Worm (Caenorhabditis elegans) whole organism, L1 larva: ENCODE data around the gene nhr-79.
A peak's percentile ranks its signal among the peaks of the same experiment; 100 is the strongest.

Source experiments
- C16A3.4 ChIP-seq: fragments of 150-350 bp; optimal IDR thresholded peaks from 2 replicates; lab custom pipeline; 2014; ENCODE audit warnings: missing biosample characterization, missing genetic modification characterization
- C34B4.2 ChIP-seq: sonication (generic microtip); optimal IDR thresholded peaks from 2 replicates; lab custom pipeline; 2017; ENCODE audit warnings: mild to moderate bottlenecking, missing genetic modification characterization, missing compliant biosample characterization
- Y116A8C.19 ChIP-seq: sonication (generic microtip); optimal IDR thresholded peaks from 2 replicates; lab custom pipeline; 2016; ENCODE audit warnings: missing compliant biosample characterization, missing genetic modification characterization, borderline replicate concordance
- aly-2 ChIP-seq: fragments of 150-350 bp; optimal IDR thresholded peaks from 2 replicates; lab custom pipeline; 2014; ENCODE audit warnings: missing biosample characterization, missing genetic modification characterization
- ceh-82 ChIP-seq, 3 experiments: fragments of 150-350 bp in 1 of 3; sonication (generic microtip) in 2 of 3; optimal IDR thresholded peaks; 2 replicates each; lab custom pipeline; 2014 to 2017; ENCODE audit warnings: missing biosample characterization in 3 of 3, missing genetic modification characterization in 3 of 3
- ceh-90 ChIP-seq: sonication (generic microtip); optimal IDR thresholded peaks from 2 replicates; lab custom pipeline; 2016; ENCODE audit warnings: missing genetic modification characterization, missing compliant biosample characterization
- dsc-1 ChIP-seq: sonication (generic microtip); optimal IDR thresholded peaks from 2 replicates; lab custom pipeline; 2016; ENCODE audit warnings: mild to moderate bottlenecking, missing genetic modification characterization, missing compliant biosample characterization
- efl-1 ChIP-seq, 4 experiments: fragments of 150-350 bp; optimal IDR thresholded peaks in 3 of 4; peaks in 1 of 4; 1 replicate in 1 of 4; 2 replicates in 3 of 4; lab custom pipeline; 2014; ENCODE audit warnings: missing biosample characterization in 2 of 4, missing genetic modification characterization in 2 of 4, missing genetic modification reagents in 2 of 4
- efl-3 ChIP-seq: fragments of 200-800 bp; sonication (Bioruptor generic); optimal IDR thresholded peaks from 2 replicates; lab custom pipeline; 2018; ENCODE audit warnings: mild to moderate bottlenecking, missing genetic modification characterization, missing compliant biosample characterization
- egl-13 ChIP-seq: sonication (generic microtip); optimal IDR thresholded peaks from 2 replicates; lab custom pipeline; 2016; ENCODE audit warnings: missing genotype, missing genetic modification reagents, missing genetic modification characterization, missing compliant biosample characterization
- elt-3 ChIP-seq, 6 experiments: fragments of 150-350 bp in 1 of 6; sonication (generic microtip); optimal IDR thresholded peaks; 2 replicates each; lab custom pipeline; 2017 to 2018; ENCODE audit warnings: missing biosample characterization in 6 of 6, missing genetic modification characterization in 6 of 6, inconsistent platforms in 1 of 6
- ets-5 ChIP-seq: fragments of 200-800 bp; sonication (Bioruptor generic); IDR thresholded peaks from 2 replicates; pipeline ENCODE4 v1.3.6; 2022; ENCODE audit warnings: missing genetic modification characterization, missing compliant biosample characterization
- fkh-8 ChIP-seq: sonication (generic microtip); optimal IDR thresholded peaks from 2 replicates; lab custom pipeline; 2016; ENCODE audit warnings: mild to moderate bottlenecking, missing genetic modification characterization, missing compliant biosample characterization
- hlh-4 ChIP-seq: sonication (generic microtip); optimal IDR thresholded peaks from 2 replicates; lab custom pipeline; 2016; ENCODE audit warnings: mild to moderate bottlenecking, missing genetic modification characterization, missing compliant biosample characterization
- hpl-2 ChIP-seq: fragments of 150-350 bp; optimal IDR thresholded peaks from 2 replicates; lab custom pipeline; 2014; ENCODE audit warnings: missing biosample characterization, missing genetic modification reagents, missing genetic modification characterization
- isw-1 ChIP-seq: fragments of 200-800 bp; sonication (Bioruptor generic); IDR thresholded peaks from 2 replicates; pipeline ENCODE4 v1.3.6; 2022; ENCODE audit warnings: missing genetic modification characterization, missing compliant biosample characterization
- lin-13 ChIP-seq: fragments of 150-350 bp; optimal IDR thresholded peaks from 2 replicates; lab custom pipeline; 2014; ENCODE audit warnings: missing biosample characterization, missing genetic modification reagents, missing genetic modification characterization
- lin-14 ChIP-seq: fragments of 200-800 bp; sonication (Bioruptor generic); optimal IDR thresholded peaks from 2 replicates; lab custom pipeline; 2018; ENCODE audit warnings: mild to moderate bottlenecking, missing genetic modification characterization, moderate library complexity, missing compliant biosample characterization
- lin-15B ChIP-seq: fragments of 150-350 bp; sonication (generic microtip); optimal IDR thresholded peaks from 3 replicates; lab custom pipeline; 2014; ENCODE audit warnings: missing biosample characterization, missing genetic modification characterization
- lir-3 ChIP-seq: sonication (generic microtip); optimal IDR thresholded peaks from 2 replicates; lab custom pipeline; 2016; ENCODE audit warnings: mild to moderate bottlenecking, missing genetic modification characterization, moderate library complexity, missing compliant biosample characterization; ENCODE audit not compliant: poor library complexity
- lsy-2 ChIP-seq, 2 experiments: fragments of 150-350 bp; optimal IDR thresholded peaks; 2 replicates each; lab custom pipeline; 2014; ENCODE audit warnings: missing biosample characterization in 2 of 2, missing genetic modification characterization in 2 of 2
- mef-2 ChIP-seq: fragments of 150-350 bp; optimal IDR thresholded peaks from 2 replicates; lab custom pipeline; 2014; ENCODE audit warnings: missing biosample characterization, missing genetic modification characterization
- mep-1 ChIP-seq: fragments of 150-350 bp; optimal IDR thresholded peaks from 2 replicates; lab custom pipeline; 2014; ENCODE audit warnings: missing biosample characterization, missing genetic modification characterization
- nhr-11 ChIP-seq: fragments of 150-350 bp; optimal IDR thresholded peaks from 2 replicates; lab custom pipeline; 2014; ENCODE audit warnings: missing biosample characterization, missing genetic modification characterization
- nhr-19 ChIP-seq: fragments of 200-800 bp; sonication (Bioruptor generic); conservative IDR thresholded peaks from 2 replicates; pipeline ENCODE4 v1.3.6; 2022; ENCODE audit warnings: missing genetic modification characterization, missing compliant biosample characterization
- nhr-28 ChIP-seq: fragments of 150-350 bp; optimal IDR thresholded peaks from 2 replicates; lab custom pipeline; 2014; ENCODE audit warnings: missing biosample characterization, missing genetic modification characterization
- nhr-76 ChIP-seq: sonication (generic microtip); optimal IDR thresholded peaks from 2 replicates; lab custom pipeline; 2017; ENCODE audit warnings: missing biosample characterization, missing genetic modification characterization
- nhr-84 ChIP-seq: sonication (generic microtip); optimal IDR thresholded peaks from 2 replicates; lab custom pipeline; 2017; ENCODE audit warnings: missing biosample characterization, missing genetic modification characterization
- nhr-85 ChIP-seq: sonication (generic microtip); peaks from one replicate; lab custom pipeline; 2016; ENCODE audit warnings: missing genetic modification characterization, inconsistent platforms, missing compliant biosample characterization
- pax-3 ChIP-seq: fragments of 200-800 bp; sonication (Bioruptor generic); optimal IDR thresholded peaks from 2 replicates; lab custom pipeline; 2018; ENCODE audit warnings: mild to moderate bottlenecking, missing genetic modification characterization, moderate library complexity, missing compliant biosample characterization
- snpc-4 ChIP-seq: fragments of 150-350 bp; optimal IDR thresholded peaks from 2 replicates; lab custom pipeline; 2014; ENCODE audit warnings: missing biosample characterization, missing genetic modification characterization
- sptf-1 ChIP-seq: fragments of 150-350 bp; optimal IDR thresholded peaks from 2 replicates; lab custom pipeline; 2014; ENCODE audit warnings: missing biosample characterization, missing genetic modification characterization
- swsn-7 ChIP-seq: sonication (generic microtip); optimal IDR thresholded peaks from 2 replicates; lab custom pipeline; 2016; ENCODE audit warnings: missing genetic modification characterization, missing compliant biosample characterization
- unc-30 ChIP-seq: sonication (generic microtip); optimal IDR thresholded peaks from 2 replicates; lab custom pipeline; 2017; ENCODE audit warnings: missing biosample characterization, missing genetic modification characterization
- unc-86 ChIP-seq: sonication (generic microtip); optimal IDR thresholded peaks from 2 replicates; lab custom pipeline; 2016; ENCODE audit warnings: missing genetic modification characterization, missing compliant biosample characterization
- xbp-1 ChIP-seq: sonication (generic microtip); optimal IDR thresholded peaks from 2 replicates; lab custom pipeline; 2016; ENCODE audit warnings: missing genetic modification characterization, missing compliant biosample characterization
- zag-1 ChIP-seq: fragments of 150-350 bp; optimal IDR thresholded peaks from 2 replicates; lab custom pipeline; 2014; ENCODE audit warnings: missing biosample characterization, missing genetic modification characterization
- ztf-11 ChIP-seq, 2 experiments: sonication (generic microtip); optimal IDR thresholded peaks; 2 replicates each; lab custom pipeline; 2016 to 2017; ENCODE audit warnings: missing genetic modification characterization in 2 of 2, missing biosample characterization in 1 of 2, missing compliant biosample characterization in 1 of 2

nhr-79 gene

DNA sequence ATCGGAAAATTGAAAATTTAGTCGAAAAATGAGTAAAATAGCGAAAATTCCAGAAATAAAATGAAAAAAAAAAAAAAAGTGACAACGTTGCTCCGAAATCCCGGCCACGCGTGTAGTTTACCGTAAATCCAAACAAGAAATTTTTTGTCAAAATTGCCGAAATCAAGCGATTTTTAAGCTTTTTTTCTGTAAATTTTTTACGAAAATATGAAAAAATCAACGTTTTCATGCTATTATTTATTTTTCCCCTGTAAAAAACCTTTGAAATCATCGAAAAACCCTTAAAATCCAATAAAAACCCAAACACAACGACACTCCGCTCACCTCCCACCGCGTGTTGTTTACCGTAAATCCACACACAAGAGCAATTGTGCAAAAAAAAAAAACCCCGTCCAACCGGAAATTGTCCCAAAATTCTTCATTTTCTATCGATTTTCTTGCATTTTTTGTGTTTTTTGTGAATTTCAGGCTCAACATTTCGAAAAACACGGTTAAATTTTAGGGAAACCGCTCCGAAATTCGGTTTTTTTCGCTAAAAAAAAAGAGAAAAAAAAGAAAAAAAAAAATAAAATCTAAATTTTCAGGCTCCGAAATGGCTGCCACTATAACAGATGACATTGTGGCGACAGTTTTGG lies 21.6 kb downstream of the nhr-79 start, which contains the start of the genes Y39B6A.3 and pph-5 (continued):
- no peak for TF ChIP-seq lir-3 (tag; lab: Kevin White, UChicago)
- no peak for TF ChIP-seq ceh-90 (tag; lab: Kevin White, UChicago)
- TF ChIP-seq pax-3 (tag; lab: Kevin White, UChicago): peak; percentile 38
- peak; percentile 65 for TF ChIP-seq fkh-8
- TF ChIP-seq C34B4.2 (tag; lab: Kevin White, UChicago): no peak
- peak; percentile 21 for TF ChIP-seq aly-2 (tag; lab: Kevin White, UChicago)
- peak; percentile 46 for TF ChIP-seq snpc-4 (tag; lab: Kevin White, UChicago)
- peak; percentile 18 for TF ChIP-seq C16A3.4 (tag; lab: Kevin White, UChicago)
- TF ChIP-seq efl-1 (optimal IDR thresholded peaks at IDR 0.05; lab: Kevin White, UChicago): peak; percentile 30 to 52
- peak; percentile 26 to 88 for TF ChIP-seq efl-1 (GFP tag; optimal IDR thresholded peaks at IDR 0.05 in 1 of 2; lab: Kevin White, UChicago)
- peak; percentile 44 for TF ChIP-seq mep-1 (tag; lab: Kevin White, UChicago)

DNA sequence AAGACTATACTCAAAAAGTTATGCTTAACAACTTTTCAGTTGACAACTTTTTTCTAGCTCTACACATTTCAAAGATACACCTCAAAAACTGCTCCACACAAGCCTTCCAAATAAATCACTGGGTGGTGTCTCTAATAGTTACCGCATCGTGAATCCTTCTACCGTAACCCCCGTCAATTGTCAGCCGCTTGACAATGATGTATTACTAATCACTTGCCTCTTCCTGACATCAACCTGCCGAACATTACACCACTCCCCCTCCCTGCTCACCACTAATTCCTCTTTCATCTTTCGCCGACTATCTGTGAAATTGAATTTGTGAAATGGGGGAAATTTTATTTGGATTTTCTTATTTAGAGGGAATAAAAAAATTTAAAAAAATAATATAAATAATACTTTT lies 30.0 kb downstream of the nhr-79 start:
- TF ChIP-seq hpl-2 (GFP tag; lab: Kevin White, UChicago) (no peak), elt-3 (tag; optimal IDR thresholded peaks at IDR 0.05; lab: Kevin White, UChicago) (no peak), nhr-76 (tag; lab: Kevin White, UChicago) (no peak), dsc-1 (no peak), Y116A8C.19 (tag; lab: Kevin White, UChicago) (no peak), zag-1 (tag; lab: Kevin White, UChicago) (no peak), unc-86 (tag; lab: Kevin White, UChicago) (no peak), nhr-11 (no peak), efl-1 (optimal IDR thresholded peaks at IDR 0.05; lab: Kevin White, UChicago) (no peak), efl-1 (GFP tag; optimal IDR thresholded peaks at IDR 0.05 in 1 of 2; lab: Kevin White, UChicago) (no peak), ceh-82 (tag; optimal IDR thresholded peaks at IDR 0.05; lab: Kevin White, UChicago) (no peak), sptf-1 (tag; lab: Kevin White, UChicago) (no peak), lin-14 (GFP tag; lab: Kevin White, UChicago) (peak; percentile 23), nhr-85 (tag; lab: Kevin White, UChicago) (peak; percentile 64), lin-13 (GFP tag; lab: Kevin White, UChicago) (no peak), xbp-1 (no peak), snpc-4 (tag; lab: Kevin White, UChicago) (no peak), ets-5 (no peak)

DNA sequence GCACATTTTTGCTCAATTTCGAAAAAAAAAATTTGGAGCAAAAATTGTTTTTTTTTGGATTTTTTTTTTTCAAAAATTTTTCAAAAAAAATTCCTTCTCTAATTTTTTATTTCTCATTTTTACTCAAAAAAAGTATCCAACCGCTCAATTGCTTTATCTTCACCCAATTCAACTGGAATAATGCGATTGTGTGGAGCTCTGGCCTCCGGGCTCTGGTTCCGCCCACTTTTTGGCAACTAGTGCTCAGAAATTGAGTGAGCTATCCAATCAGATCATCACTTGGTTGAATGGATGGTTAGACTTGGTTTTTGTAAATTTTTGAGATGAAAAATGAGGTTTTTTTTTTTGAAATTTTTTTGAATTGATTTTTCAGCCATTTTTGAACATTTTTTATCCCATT lies 32.8 kb downstream of the nhr-79 start:
- no peak for TF ChIP-seq isw-1 (GFP tag; lab: Robert Waterston, UW)
- peak; percentile 17 for TF ChIP-seq nhr-85 (tag; lab: Kevin White, UChicago)
- peak; percentile 5 for TF ChIP-seq lin-14 (GFP tag; lab: Kevin White, UChicago)
- no peak for TF ChIP-seq efl-1 (optimal IDR thresholded peaks at IDR 0.05; lab: Kevin White, UChicago)
- peak in 1 of 2 experiments; percentile 49 for TF ChIP-seq efl-1 (GFP tag; optimal IDR thresholded peaks at IDR 0.05 in 1 of 2; lab: Kevin White, UChicago)
- no peak for TF ChIP-seq efl-3 (GFP tag; lab: Kevin White, UChicago)
- TF ChIP-seq nhr-84: no peak
- TF ChIP-seq nhr-28 (tag; lab: Kevin White, UChicago): no peak
- TF ChIP-seq mef-2 (tag; lab: Kevin White, UChicago): no peak

DNA sequence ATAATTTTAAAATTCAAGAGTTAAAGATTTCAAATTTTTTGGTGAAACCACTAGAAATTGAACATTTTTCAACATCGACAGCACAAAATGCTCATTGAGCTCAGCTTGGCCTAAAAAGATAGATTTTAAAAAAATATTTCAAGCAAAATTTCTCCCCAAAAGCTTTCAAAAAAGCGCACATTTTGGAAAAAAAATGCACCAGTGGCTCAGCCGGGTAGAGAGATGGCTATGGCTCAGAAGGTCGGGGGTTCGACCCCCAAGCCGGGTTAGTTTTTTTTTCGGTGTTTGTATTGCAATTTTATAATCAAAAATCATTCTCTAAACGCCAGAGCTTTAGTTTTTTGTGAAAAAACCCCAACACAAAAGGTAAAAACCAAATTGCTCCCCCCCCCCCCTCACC lies 33.9 kb downstream of the nhr-79 start:
- TF ChIP-seq nhr-84 (no peak), nhr-19 (GFP tag; lab: Robert Waterston, UW) (0 out of 2 replicates have a peak, but pooled peaks have one; percentile 2)

DNA sequence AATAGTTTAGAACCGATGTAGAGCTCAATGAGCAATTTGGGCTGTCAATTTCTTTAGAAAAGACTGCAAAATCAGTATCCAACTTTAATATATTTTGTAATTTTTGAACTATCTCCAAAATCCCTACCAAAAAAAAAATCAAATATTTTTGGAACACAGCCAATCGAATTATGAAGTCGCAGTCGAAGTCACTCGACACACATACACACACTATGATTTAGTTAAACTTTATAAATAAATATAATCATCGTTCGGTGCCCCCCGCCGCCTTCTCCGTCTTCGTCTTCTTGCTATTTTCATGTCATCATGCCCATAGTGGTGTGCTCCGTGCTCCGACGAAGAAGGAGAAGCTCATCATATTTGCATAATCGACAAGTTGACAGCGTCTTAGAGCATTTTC lies 34.6 kb downstream of the nhr-79 start:
- TF ChIP-seq hlh-4 (tag; lab: Kevin White, UChicago) (no peak), unc-30 (tag; lab: Kevin White, UChicago) (no peak), nhr-19 (GFP tag; lab: Robert Waterston, UW) (no peak), ceh-90 (tag; lab: Kevin White, UChicago) (no peak), swsn-7 (tag; lab: Kevin White, UChicago) (no peak), egl-13 (tag; lab: Kevin White, UChicago) (no peak), ztf-11 (tag; optimal IDR thresholded peaks at IDR 0.05; lab: Kevin White, UChicago) (no peak), lsy-2 (tag; optimal IDR thresholded peaks at IDR 0.05; lab: Kevin White, UChicago) (no peak), C34B4.2 (tag; lab: Kevin White, UChicago) (no peak), lin-15B (tag; lab: Kevin White, UChicago) (no peak)
